Worm (Caenorhabditis elegans) whole organism, L2 larva: ENCODE data around the gene clec-222.

ENCODE experiments used
- aly-2 ChIP-seq: fragments of 150-350 bp; optimal IDR thresholded peaks from 2 replicates; lab custom pipeline; 2014; ENCODE audit warnings: missing biosample characterization, missing genetic modification characterization
- ama-1 ChIP-seq: fragments of 150-350 bp; optimal IDR thresholded peaks from 2 replicates; lab custom pipeline; 2018; ENCODE audit warnings: inconsistent platforms
- lin-39 ChIP-seq: fragments of 150-350 bp; optimal IDR thresholded peaks from 2 replicates; lab custom pipeline; 2014; ENCODE audit warnings: missing biosample characterization, missing genetic modification reagents, missing genetic modification characterization
- lsy-2 ChIP-seq, 2 experiments: fragments of 150-350 bp in 1 of 2; sonication (generic microtip) in 1 of 2; optimal IDR thresholded peaks; 2 replicates each; lab custom pipeline; 2014 to 2017; ENCODE audit warnings: missing biosample characterization in 2 of 2, missing genetic modification characterization in 2 of 2

DNA sequence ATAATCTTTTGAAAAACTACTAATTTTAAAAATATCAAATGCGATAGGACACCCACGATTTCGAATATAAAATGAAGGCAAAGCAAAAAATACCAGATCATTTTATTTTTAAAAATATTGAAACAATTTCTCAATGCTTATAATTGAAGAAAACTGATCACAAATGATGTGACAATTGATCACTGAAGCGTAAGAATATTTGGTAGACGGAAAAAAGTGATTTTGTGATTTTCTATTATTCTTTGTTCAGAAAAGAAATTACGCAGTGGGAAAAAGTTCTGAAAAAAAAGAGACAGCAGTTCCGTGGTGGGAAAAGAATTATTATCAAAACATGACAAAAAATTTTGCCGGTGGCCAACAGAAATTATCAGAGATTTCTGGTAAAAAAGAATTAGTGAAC is 27.5 kb downstream of the clec-222 start, which contains the start of gene T03F7.5:
- no peak for TF ChIP-seq lin-39 (tag; lab: Kevin White, UChicago)
- no peak for TF ChIP-seq lsy-2 (tag; optimal IDR thresholded peaks at IDR 0.05; lab: Kevin White, UChicago)
- no peak for TF ChIP-seq ama-1
- TF ChIP-seq aly-2 (tag; lab: Kevin White, UChicago): no peak
